Worm (Caenorhabditis elegans): ENCODE data around the gene E02H1.1.
A peak's percentile ranks its signal among the peaks of the same experiment; 100 is the strongest.

The E02H1.1 gene

DNA sequence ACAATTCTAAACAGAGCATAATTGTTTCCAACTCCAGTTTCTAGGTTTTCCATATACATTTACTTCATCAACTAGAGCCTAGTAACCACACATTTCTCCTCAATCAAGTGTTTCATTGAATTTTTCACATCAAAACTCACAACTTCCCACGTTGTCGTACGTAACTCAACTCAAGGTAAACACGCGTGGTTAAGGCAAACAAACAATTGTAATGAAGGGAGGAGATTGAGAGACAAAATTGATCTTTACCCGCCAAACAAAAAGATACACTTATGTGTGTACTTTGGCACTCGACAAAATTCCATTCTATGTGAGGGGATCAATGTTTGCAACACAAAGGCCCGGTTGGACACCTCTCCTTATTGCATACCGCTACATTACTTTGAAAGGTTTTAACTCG, 14.4 kb upstream of the E02H1.1 start, which contains the start of gene nhr-19:
TSS of gene nhr-19 (minus strand) at position 191 of the 400 bp plus-strand sequence.
- TF ChIP-seq pha-4 (tag; optimal IDR thresholded peaks at IDR 0.05) (peak; percentile 85), elt-1 (tag; optimal IDR thresholded peaks at IDR 0.05) (no peak), egl-27 (tag; optimal IDR thresholded peaks at IDR 0.05) (no peak), mdl-1 (tag; optimal IDR thresholded peaks at IDR 0.05) (peak; percentile 17), mml-1 (tag; optimal IDR thresholded peaks at IDR 0.05) (no peak), unc-62 (GFP tag; optimal IDR thresholded peaks at IDR 0.05) (no peak), egl-5 (tag; optimal IDR thresholded peaks at IDR 0.05) (no peak), nhr-76 (tag; optimal IDR thresholded peaks at IDR 0.05) (no peak)

DNA sequence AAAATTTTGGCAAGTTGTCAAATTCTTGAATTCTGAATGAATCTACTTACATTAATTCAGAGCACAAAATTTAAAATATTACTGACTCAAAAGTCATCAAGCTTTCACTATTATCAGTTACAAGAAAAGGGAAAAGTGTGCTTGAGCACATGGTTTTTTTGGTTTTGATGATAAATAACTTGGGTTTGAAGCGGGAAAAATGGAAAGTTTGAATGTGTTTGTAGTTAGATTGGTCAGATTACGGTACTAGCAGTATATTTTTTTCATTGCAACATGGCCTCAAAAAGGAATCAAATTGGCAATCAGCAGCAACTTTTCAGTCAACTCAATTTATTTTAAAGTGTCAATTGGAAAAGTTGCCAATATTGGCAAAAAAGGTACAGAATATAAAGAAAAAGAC, 13.7 kb upstream of the E02H1.1 start:
- TF ChIP-seq zag-1 (tag; optimal IDR thresholded peaks at IDR 0.05) (no peak), nfya-1 (tag; optimal IDR thresholded peaks at IDR 0.05; ENCODE audit: insufficient read depth) (no peak), elt-3 (tag; optimal IDR thresholded peaks at IDR 0.05) (no peak), R02D3.7 (tag; optimal IDR thresholded peaks at IDR 0.05) (no peak), pqm-1 (tag; optimal IDR thresholded peaks at IDR 0.05) (peak; percentile 53), skn-1 (tag; optimal IDR thresholded peaks at IDR 0.05) (peak; percentile 18), elt-2 (tag; optimal IDR thresholded peaks at IDR 0.05) (peak; percentile 24), egl-27 (tag; optimal IDR thresholded peaks at IDR 0.05) (no peak), pha-4 (tag; optimal IDR thresholded peaks at IDR 0.05) (peak; percentile 3)

DNA sequence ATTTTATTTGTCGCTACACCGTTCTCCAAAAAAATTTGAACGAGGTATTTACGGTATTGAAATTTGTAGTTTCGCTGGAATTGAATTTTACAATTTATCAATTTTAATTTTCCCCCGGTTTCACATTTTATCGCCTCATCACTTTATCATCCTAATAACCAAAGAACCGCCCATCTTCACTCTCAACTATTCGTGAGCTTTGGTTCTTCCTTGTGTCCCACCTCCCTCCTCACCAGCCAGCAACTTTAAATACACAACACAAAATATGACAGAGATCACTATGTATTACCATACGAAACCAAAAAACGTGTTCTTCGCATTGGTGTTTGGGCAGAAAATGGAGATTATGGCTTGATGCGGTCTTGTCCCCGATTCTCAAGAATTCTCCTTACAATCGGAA, 13.1 kb upstream of the E02H1.1 start:
- no peak for TF ChIP-seq ceh-28 (tag; optimal IDR thresholded peaks at IDR 0.05)
- TF ChIP-seq pqm-1 (tag; optimal IDR thresholded peaks at IDR 0.05), result peak; percentile 87
- TF ChIP-seq egl-5 (tag; optimal IDR thresholded peaks at IDR 0.05), result no peak
- peak; percentile 35 for TF ChIP-seq ama-1 (optimal IDR thresholded peaks at IDR 0.05)
- TF ChIP-seq nhr-28 (tag; optimal IDR thresholded peaks at IDR 0.05), result no peak
- TF ChIP-seq ceh-16 (tag; optimal IDR thresholded peaks at IDR 0.05), result no peak
- TF ChIP-seq zag-1 (tag; optimal IDR thresholded peaks at IDR 0.05), result no peak
- no peak for TF ChIP-seq ZK546.5 (tag; optimal IDR thresholded peaks at IDR 0.05)
- no peak for TF ChIP-seq nhr-11 (tag; optimal IDR thresholded peaks at IDR 0.05)
- no peak for TF ChIP-seq jun-1 (tag; optimal IDR thresholded peaks at IDR 0.05)
- TF ChIP-seq snpc-4 (tag; optimal IDR thresholded peaks at IDR 0.05), result no peak
- no peak for TF ChIP-seq elt-3 (tag; optimal IDR thresholded peaks at IDR 0.05)
- TF ChIP-seq unc-39 (tag; optimal IDR thresholded peaks at IDR 0.05), result no peak
- TF ChIP-seq nhr-12 (tag; optimal IDR thresholded peaks at IDR 0.05), result no peak
- TF ChIP-seq R02D3.7 (tag; optimal IDR thresholded peaks at IDR 0.05), result no peak
- no peak for TF ChIP-seq elt-1 (tag; optimal IDR thresholded peaks at IDR 0.05)
- TF ChIP-seq ceh-82 (tag; optimal IDR thresholded peaks at IDR 0.05), result no peak
- TF ChIP-seq sea-2 (GFP tag; optimal IDR thresholded peaks at IDR 0.05), result no peak
- no peak for TF ChIP-seq hmg-11 (tag; optimal IDR thresholded peaks at IDR 0.05)
- TF ChIP-seq fkh-10 (GFP tag; optimal IDR thresholded peaks at IDR 0.05), result no peak
- no peak for TF ChIP-seq nhr-25 (tag; optimal IDR thresholded peaks at IDR 0.05)
- no peak for TF ChIP-seq fkh-2 (tag; optimal IDR thresholded peaks at IDR 0.05)
- no peak for TF ChIP-seq mml-1 (tag; optimal IDR thresholded peaks at IDR 0.05)
- no peak for TF ChIP-seq mdl-1 (tag; optimal IDR thresholded peaks at IDR 0.05)
- TF ChIP-seq aly-2 (tag; optimal IDR thresholded peaks at IDR 0.05), result no peak
- no peak for TF ChIP-seq tbx-2 (tag; optimal IDR thresholded peaks at IDR 0.05)
- TF ChIP-seq skn-1 (tag; optimal IDR thresholded peaks at IDR 0.05), result no peak
- TF ChIP-seq nhr-76 (tag; optimal IDR thresholded peaks at IDR 0.05), result no peak
- no peak for TF ChIP-seq ztf-11 (tag; optimal IDR thresholded peaks at IDR 0.05)
- TF ChIP-seq ztf-4 (tag; optimal IDR thresholded peaks at IDR 0.05), result no peak
- peak; percentile 34 for TF ChIP-seq lin-39 (tag; optimal IDR thresholded peaks at IDR 0.05)
- no peak for TF ChIP-seq nhr-23 (tag; optimal IDR thresholded peaks at IDR 0.05)
- no peak for TF ChIP-seq nhr-237 (tag; optimal IDR thresholded peaks at IDR 0.05)
- no peak for TF ChIP-seq egl-27 (tag; optimal IDR thresholded peaks at IDR 0.05)
- TF ChIP-seq nhr-77 (tag; optimal IDR thresholded peaks at IDR 0.05), result no peak
- peak; percentile 68 for TF ChIP-seq elt-2 (tag; optimal IDR thresholded peaks at IDR 0.05)
- no peak for TF ChIP-seq fos-1 (tag; optimal IDR thresholded peaks at IDR 0.05)
- TF ChIP-seq nhr-67 (tag; optimal IDR thresholded peaks at IDR 0.05), result no peak
- no peak for TF ChIP-seq ceh-9 (tag; optimal IDR thresholded peaks at IDR 0.05)
- peak; percentile 18 for TF ChIP-seq pha-4 (tag; optimal IDR thresholded peaks at IDR 0.05)
- peak; percentile 3 for TF ChIP-seq nfya-1 (tag; optimal IDR thresholded peaks at IDR 0.05; ENCODE audit: insufficient read depth)
- TF ChIP-seq unc-62 (GFP tag; optimal IDR thresholded peaks at IDR 0.05), result no peak
- no peak for TF ChIP-seq lin-15B (tag; optimal IDR thresholded peaks at IDR 0.05)
- TF ChIP-seq eor-1 (tag; optimal IDR thresholded peaks at IDR 0.05), result no peak
- TF ChIP-seq daf-12 (tag; optimal IDR thresholded peaks at IDR 0.05), result no peak
